Worm (Caenorhabditis elegans) whole organism, young adult: ENCODE measurements around the gene F15B9.8.
A peak's percentile ranks its signal among the peaks of the same experiment; 100 is the strongest.

Source experiments
- B0035.1 ChIP-seq: sonication (generic microtip); optimal IDR thresholded peaks from 2 replicates; lab custom pipeline; 2016; ENCODE audit warnings: missing genetic modification characterization, mild to moderate bottlenecking, missing compliant biosample characterization, missing genotype, missing genetic modification reagents
- B0336.3 ChIP-seq: fragments of 200-800 bp; sonication (Bioruptor generic); IDR thresholded peaks from 2 replicates; pipeline ENCODE4 v1.3.6; 2022; ENCODE audit warnings: missing genetic modification characterization, missing compliant biosample characterization
- D2030.7 ChIP-seq: fragments of 200-800 bp; sonication (Bioruptor generic); IDR thresholded peaks from 2 replicates; pipeline ENCODE4 v1.3.6; 2022; ENCODE audit warnings: missing genetic modification reagents, missing genetic modification characterization, missing compliant biosample characterization
- K11D2.4 ChIP-seq: fragments of 200-800 bp; sonication (Bioruptor generic); IDR thresholded peaks from 2 replicates; pipeline ENCODE4 v1.3.6; 2022; ENCODE audit warnings: missing genetic modification reagents, missing genetic modification characterization, missing compliant biosample characterization
- K12H6.12 ChIP-seq: fragments of 200-800 bp; sonication (Bioruptor generic); optimal IDR thresholded peaks from 2 replicates; lab custom pipeline; 2018; ENCODE audit warnings: mild to moderate bottlenecking, missing genetic modification characterization, missing compliant biosample characterization
- Y53G8AR.9 ChIP-seq: fragments of 200-800 bp; sonication (Bioruptor generic); conservative IDR thresholded peaks from 2 replicates; pipeline ENCODE4 v1.3.6; 2022; ENCODE audit warnings: missing genetic modification reagents, missing genetic modification characterization, missing compliant biosample characterization
- Y67H2A.10 ChIP-seq: fragments of 200-800 bp; sonication (Bioruptor generic); conservative IDR thresholded peaks from 2 replicates; pipeline ENCODE4 v1.3.6; 2022; ENCODE audit warnings: missing genetic modification reagents, missing genetic modification characterization, missing compliant biosample characterization
- Y95B8A.8 ChIP-seq: fragments of 200-800 bp; sonication (Bioruptor generic); IDR thresholded peaks from 2 replicates; pipeline ENCODE4 v1.3.6; 2022; ENCODE audit warnings: missing genetic modification reagents, missing genetic modification characterization, missing compliant biosample characterization
- akir-1 ChIP-seq: fragments of 200-800 bp; sonication (Bioruptor generic); optimal IDR thresholded peaks from 2 replicates; lab custom pipeline; 2018; ENCODE audit warnings: mild to moderate bottlenecking, missing genetic modification characterization, moderate library complexity, missing compliant biosample characterization
- attf-5 ChIP-seq: fragments of 200-800 bp; sonication (Bioruptor generic); optimal IDR thresholded peaks from 2 replicates; lab custom pipeline; 2018; ENCODE audit warnings: mild to moderate bottlenecking, missing genetic modification characterization, missing compliant biosample characterization
- attf-6 ChIP-seq: fragments of 200-800 bp; sonication (Bioruptor generic); IDR thresholded peaks from 2 replicates; pipeline ENCODE4 v1.3.6; 2022; ENCODE audit warnings: missing genetic modification reagents, missing genetic modification characterization, missing compliant biosample characterization
- cebp-2 ChIP-seq: fragments of 200-800 bp; sonication (Bioruptor generic); IDR thresholded peaks from 2 replicates; pipeline ENCODE4 v1.3.6; 2022; ENCODE audit warnings: missing genetic modification characterization, missing compliant biosample characterization
- ceh-100 ChIP-seq: fragments of 200-800 bp; sonication (Bioruptor generic); IDR thresholded peaks from 2 replicates; pipeline ENCODE4 v1.3.6; 2022; ENCODE audit warnings: missing genetic modification reagents, missing genetic modification characterization, missing compliant biosample characterization
- egl-18 ChIP-seq: fragments of 200-800 bp; sonication (Bioruptor generic); IDR thresholded peaks from 2 replicates; pipeline ENCODE4 v1.3.6; 2022; ENCODE audit warnings: missing genetic modification reagents, missing genetic modification characterization, missing compliant biosample characterization
- egl-44 ChIP-seq: fragments of 200-800 bp; sonication (Bioruptor generic); IDR thresholded peaks from 2 replicates; pipeline ENCODE4 v1.3.6; 2022; ENCODE audit warnings: missing genetic modification reagents, missing genetic modification characterization, missing compliant biosample characterization
- egrh-3 ChIP-seq: fragments of 200-800 bp; sonication (Bioruptor generic); IDR thresholded peaks from 2 replicates; pipeline ENCODE4 v1.3.6; 2022; ENCODE audit warnings: missing genetic modification reagents, missing genetic modification characterization, missing compliant biosample characterization
- ekl-4 ChIP-seq: fragments of 200-800 bp; sonication (Bioruptor generic); IDR thresholded peaks from 2 replicates; pipeline ENCODE4 v1.3.6; 2022; ENCODE audit warnings: missing genetic modification reagents, missing genetic modification characterization, missing compliant biosample characterization
- let-607 ChIP-seq, 2 experiments: fragments of 200-800 bp in 1 of 2; sonication (Bioruptor generic) in 1 of 2; sonication (generic microtip) in 1 of 2; optimal IDR thresholded peaks; 2 replicates each; lab custom pipeline; 2016 to 2018; ENCODE audit warnings: mild to moderate bottlenecking in 2 of 2, missing compliant biosample characterization in 2 of 2, missing genetic modification characterization in 2 of 2, moderate library complexity in 2 of 2, missing genotype in 1 of 2
- lin-26 ChIP-seq: fragments of 200-800 bp; sonication (Bioruptor generic); IDR thresholded peaks from 2 replicates; pipeline ENCODE4 v1.3.6; 2022; ENCODE audit warnings: missing genetic modification reagents, missing genetic modification characterization, missing compliant biosample characterization
- lin-54 ChIP-seq: fragments of 200-800 bp; sonication (Bioruptor generic); optimal IDR thresholded peaks from 2 replicates; lab custom pipeline; 2018; ENCODE audit warnings: mild to moderate bottlenecking, missing genetic modification characterization, missing compliant biosample characterization
- lsl-1 ChIP-seq: fragments of 200-800 bp; sonication (Bioruptor generic); optimal IDR thresholded peaks from 2 replicates; lab custom pipeline; 2018; ENCODE audit warnings: mild to moderate bottlenecking, missing genetic modification characterization, moderate library complexity, missing compliant biosample characterization
- lsy-27 ChIP-seq: sonication (generic microtip); optimal IDR thresholded peaks from 2 replicates; lab custom pipeline; 2017; ENCODE audit warnings: missing genetic modification characterization, mild to moderate bottlenecking, missing compliant biosample characterization, antibody characterized with exemption, missing genotype, borderline replicate concordance; ENCODE audit not compliant: insufficient read depth
- madf-10 ChIP-seq: sonication (generic microtip); optimal IDR thresholded peaks from 2 replicates; lab custom pipeline; 2016; ENCODE audit warnings: mild to moderate bottlenecking, missing genetic modification characterization, missing compliant biosample characterization
- madf-3 ChIP-seq: fragments of 200-800 bp; sonication (Bioruptor generic); IDR thresholded peaks from 2 replicates; pipeline ENCODE4 v1.3.6; 2022; ENCODE audit warnings: missing genetic modification reagents, missing genetic modification characterization, missing compliant biosample characterization
- madf-6 ChIP-seq: fragments of 200-800 bp; sonication (Bioruptor generic); IDR thresholded peaks from 2 replicates; pipeline ENCODE4 v1.3.6; 2022; ENCODE audit warnings: missing genetic modification reagents, missing genetic modification characterization, missing compliant biosample characterization
- madf-8 ChIP-seq: fragments of 200-800 bp; sonication (Bioruptor generic); conservative IDR thresholded peaks from 2 replicates; pipeline ENCODE4 v1.3.6; 2022; ENCODE audit warnings: missing genetic modification reagents, missing genetic modification characterization, missing compliant biosample characterization
- mcd-1 ChIP-seq: fragments of 200-800 bp; sonication (Bioruptor generic); IDR thresholded peaks from 2 replicates; pipeline ENCODE4 v1.3.6; 2022; ENCODE audit warnings: missing genetic modification reagents, missing genetic modification characterization, missing compliant biosample characterization
- nfyb-1 ChIP-seq: fragments of 200-800 bp; sonication (Bioruptor generic); IDR thresholded peaks from 2 replicates; pipeline ENCODE4 v1.3.6; 2022; ENCODE audit warnings: missing genetic modification reagents, missing genetic modification characterization, missing compliant biosample characterization
- nhr-27 ChIP-seq: fragments of 200-800 bp; sonication (Bioruptor generic); optimal IDR thresholded peaks from 2 replicates; lab custom pipeline; 2018; ENCODE audit warnings: mild to moderate bottlenecking, missing genetic modification characterization, moderate library complexity, missing compliant biosample characterization
- nhr-90 ChIP-seq: sonication (generic microtip); optimal IDR thresholded peaks from 2 replicates; lab custom pipeline; 2016; ENCODE audit warnings: missing genotype, mild to moderate bottlenecking, missing genetic modification characterization, missing compliant biosample characterization
- pbrm-1 ChIP-seq: fragments of 200-800 bp; sonication (Bioruptor generic); IDR thresholded peaks from 2 replicates; pipeline ENCODE4 v1.3.6; 2022; ENCODE audit warnings: missing genetic modification reagents, missing genetic modification characterization, missing compliant biosample characterization
- pha-4 ChIP-seq: fragments of 150-350 bp; sonication (generic microtip); optimal IDR thresholded peaks from 2 replicates; lab custom pipeline; 2014; ENCODE audit warnings: missing biosample characterization, missing genetic modification reagents, missing genetic modification characterization
- rcor-1 ChIP-seq: fragments of 200-800 bp; sonication (Bioruptor generic); IDR thresholded peaks from 2 replicates; pipeline ENCODE4 v1.3.6; 2022; ENCODE audit warnings: missing genetic modification reagents, missing genetic modification characterization, missing compliant biosample characterization
- rpc-1 ChIP-seq, 2 experiments: fragments of 150-350 bp in 1 of 2; sonication (generic microtip) in 1 of 2; optimal IDR thresholded peaks; 2 replicates each; lab custom pipeline; 2014 to 2018; ENCODE audit warnings: missing biosample characterization in 1 of 2, missing genetic modification characterization in 1 of 2, missing genetic modification reagents in 1 of 2, missing genotype in 1 of 2
- sea-2 ChIP-seq: fragments of 200-800 bp; sonication (Bioruptor generic); IDR thresholded peaks from 2 replicates; pipeline ENCODE4 v1.3.6; 2022; ENCODE audit warnings: missing genetic modification characterization, missing compliant biosample characterization
- snpc-1.3 ChIP-seq: sonication (generic microtip); optimal IDR thresholded peaks from 2 replicates; lab custom pipeline; 2017; ENCODE audit warnings: missing genetic modification characterization, mild to moderate bottlenecking, missing compliant biosample characterization, antibody characterized with exemption, moderate library complexity, missing genotype, missing genetic modification reagents; ENCODE audit not compliant: insufficient read depth
- snpc-3.4 ChIP-seq: sonication (generic microtip); optimal IDR thresholded peaks from 2 replicates; lab custom pipeline; 2017; ENCODE audit warnings: missing genetic modification characterization, mild to moderate bottlenecking, missing compliant biosample characterization, antibody characterized with exemption, moderate library complexity, missing genotype, missing genetic modification reagents
- somi-1 ChIP-seq: fragments of 200-800 bp; sonication (Bioruptor generic); optimal IDR thresholded peaks from 2 replicates; lab custom pipeline; 2018; ENCODE audit warnings: mild to moderate bottlenecking, missing genetic modification characterization, missing compliant biosample characterization
- tbp1 ChIP-seq: fragments of 200-800 bp; sonication (Bioruptor generic); optimal IDR thresholded peaks from 2 replicates; lab custom pipeline; 2018; ENCODE audit warnings: mild to moderate bottlenecking, missing genetic modification characterization, missing compliant biosample characterization
- zim-3 ChIP-seq: sonication (generic microtip); optimal IDR thresholded peaks from 2 replicates; lab custom pipeline; 2017; ENCODE audit warnings: mild to moderate bottlenecking, missing genetic modification characterization, moderate library complexity, missing compliant biosample characterization
- ztf-26 ChIP-seq: sonication (generic microtip); optimal IDR thresholded peaks from 2 replicates; lab custom pipeline; 2017; ENCODE audit warnings: missing genetic modification characterization, missing compliant biosample characterization
- ztf-28 ChIP-seq: fragments of 200-800 bp; sonication (Bioruptor generic); IDR thresholded peaks from 2 replicates; pipeline ENCODE4 v1.3.6; 2022; ENCODE audit warnings: missing genetic modification reagents, missing genetic modification characterization, missing compliant biosample characterization
- ztf-3 ChIP-seq: fragments of 200-800 bp; sonication (Bioruptor generic); optimal IDR thresholded peaks from 2 replicates; lab custom pipeline; 2018; ENCODE audit warnings: mild to moderate bottlenecking, missing genetic modification characterization, missing compliant biosample characterization

The F15B9.8 gene

DNA sequence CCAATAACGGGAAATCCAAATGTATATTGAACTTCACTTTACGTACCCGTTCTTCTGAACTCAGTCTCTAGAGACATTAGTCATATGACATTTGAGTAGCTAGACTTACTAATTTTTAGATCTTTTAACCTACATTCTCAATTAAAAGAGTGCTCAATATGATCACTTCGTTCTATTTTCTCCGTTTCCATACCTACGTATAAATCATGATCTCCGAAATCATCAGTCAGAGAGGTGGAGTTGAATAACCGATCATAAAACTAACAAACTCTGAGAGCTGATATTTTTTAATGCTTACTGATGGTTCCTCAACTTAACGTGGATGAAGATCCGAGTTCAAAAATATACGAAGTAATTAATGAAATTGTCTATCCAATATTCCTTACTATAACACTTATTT, 24.3 kb upstream of the F15B9.8 start, which contains the start of gene srd-35 (continued):
- TF ChIP-seq tbp1 (no peak), rpc-1 (optimal IDR thresholded peaks at IDR 0.05; lab: Kevin White, UChicago) (no peak), rpc-1 (tag; optimal IDR thresholded peaks at IDR 0.05; lab: Kevin White, UChicago) (no peak), ztf-3 (GFP tag; lab: Kevin White, UChicago) (no peak)

DNA sequence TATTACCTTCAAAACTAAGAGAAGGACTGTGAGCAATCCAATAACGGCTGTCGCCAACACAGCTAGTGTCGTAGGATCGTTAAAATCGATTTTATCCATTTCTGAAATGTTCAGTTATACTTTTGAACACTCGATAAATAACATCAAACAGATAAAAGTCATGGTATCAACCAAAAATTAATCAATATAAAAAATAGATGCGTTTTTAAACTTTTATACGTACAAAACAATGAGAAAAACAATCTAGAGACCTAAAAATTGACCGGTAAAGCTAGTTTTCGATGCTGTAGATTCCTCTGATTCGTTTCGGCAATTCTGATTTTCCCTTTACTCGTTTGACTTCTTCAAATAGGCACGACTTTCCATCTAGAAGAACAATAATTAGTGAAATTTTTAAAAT, 21.2 kb upstream of the F15B9.8 start, which contains the start of gene R186.3:
R186.3 (minus strand) TSS at position 101 of the 400 bp plus-strand sequence.
- TF ChIP-seq nhr-27 (tag; lab: Kevin White, UChicago) (no peak), B0035.1 (no peak), cebp-2 (GFP tag; lab: Robert Waterston, UW) (no peak), ztf-26 (tag; lab: Kevin White, UChicago) (no peak), K11D2.4 (GFP tag; lab: Robert Waterston, UW) (no peak), snpc-3.4 (tag; lab: Kevin White, UChicago) (no peak), sea-2 (GFP tag; lab: Robert Waterston, UW) (no peak), lsy-27 (tag; lab: Kevin White, UChicago) (no peak), egl-44 (GFP tag; lab: Robert Waterston, UW) (no peak), let-607 (tag; optimal IDR thresholded peaks at IDR 0.05; lab: Kevin White, UChicago) (no peak), Y53G8AR.9 (GFP tag; lab: Robert Waterston, UW) (no peak), snpc-1.3 (no peak), rcor-1 (GFP tag; lab: Robert Waterston, UW) (no peak), zim-3 (tag; lab: Kevin White, UChicago) (no peak), egl-18 (GFP tag; lab: Robert Waterston, UW) (no peak), akir-1 (GFP tag; lab: Kevin White, UChicago) (no peak), ceh-100 (no peak), pha-4 (tag; lab: Kevin White, UChicago) (no peak)

DNA sequence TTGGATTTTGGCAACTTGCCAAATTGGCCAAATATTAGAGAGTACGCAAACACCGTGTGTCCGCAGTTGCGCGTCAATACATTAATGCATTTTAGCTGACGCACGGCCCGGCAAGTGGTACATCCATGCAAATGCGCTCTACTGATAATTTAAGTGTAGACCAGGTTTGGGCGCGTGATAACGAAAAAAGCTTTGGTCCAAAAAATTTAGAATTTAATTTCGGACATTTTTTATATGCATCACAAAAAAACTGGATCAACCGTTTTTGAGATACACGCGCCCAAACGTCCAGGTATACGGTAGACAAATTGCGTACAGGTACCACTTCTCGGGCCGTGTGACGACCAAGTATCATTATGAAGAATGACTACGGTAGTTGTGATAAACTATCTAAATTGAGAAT, 20.4 kb upstream of the F15B9.8 start, which contains the start of gene R186.8:
R186.8 (minus strand) TSS at position 58 of the 403 bp plus-strand sequence.
- TF ChIP-seq madf-3 (GFP tag; lab: Robert Waterston, UW) (peak; percentile 78; the same call in 1 of the 2 replicates), attf-5 (GFP tag; lab: Kevin White, UChicago) (peak; percentile 92), nhr-90 (tag; lab: Kevin White, UChicago) (peak; percentile 16), madf-8 (GFP tag; lab: Robert Waterston, UW) (peak; percentile 28; the same call in 1 of the 2 replicates), ztf-3 (GFP tag; lab: Kevin White, UChicago) (peak; percentile 23), nfyb-1 (GFP tag; lab: Robert Waterston, UW) (peak; percentile 86), egl-18 (GFP tag; lab: Robert Waterston, UW) (0 out of 2 replicates have a peak, but pooled peaks have one; percentile 56), madf-6 (GFP tag; lab: Robert Waterston, UW) (peak; percentile 68), ceh-100 (peak; percentile 72), Y95B8A.8 (GFP tag; lab: Robert Waterston, UW) (peak; percentile 66; the same call in 1 of the 2 replicates), madf-10 (tag; lab: Kevin White, UChicago) (peak; percentile 15), Y53G8AR.9 (GFP tag; lab: Robert Waterston, UW) (peak; percentile 70), ztf-26 (tag; lab: Kevin White, UChicago) (peak; percentile 71), egrh-3 (peak; percentile 57; the same call in 1 of the 2 replicates), somi-1 (GFP tag; lab: Kevin White, UChicago) (peak; percentile 63), B0336.3 (peak; percentile 76; the same call in 1 of the 2 replicates), Y67H2A.10 (GFP tag; lab: Robert Waterston, UW) (peak; percentile 68; the same call in 1 of the 2 replicates), attf-6 (GFP tag; lab: Robert Waterston, UW) (peak; percentile 29; the same call in 1 of the 2 replicates), pbrm-1 (GFP tag; lab: Robert Waterston, UW) (peak; percentile 89), ekl-4 (GFP tag; lab: Robert Waterston, UW) (peak; percentile 78), D2030.7 (GFP tag; lab: Robert Waterston, UW) (peak; percentile 79), ztf-28 (0 out of 2 replicates have a peak, but pooled peaks have one; percentile 18), lin-26 (GFP tag; lab: Robert Waterston, UW) (peak; percentile 68; the same call in 1 of the 2 replicates), lin-54 (GFP tag; lab: Kevin White, UChicago) (peak; percentile 66), tbp1 (peak; percentile 60), lsl-1 (peak; percentile 76), K12H6.12 (peak; percentile 67), mcd-1 (GFP tag; lab: Robert Waterston, UW) (peak; percentile 98)
